Worm (Caenorhabditis elegans) whole organism, L4 larva: Measurements from ENCODE around the gene R09B5.11.

Source experiments
- F37D6.2 ChIP-seq: sonication (generic microtip); optimal IDR thresholded peaks from 2 replicates; lab custom pipeline; 2016; ENCODE audit warnings: mild to moderate bottlenecking, missing genetic modification characterization, missing compliant biosample characterization
- F49E8.2 ChIP-seq: sonication (generic microtip); optimal IDR thresholded peaks from 2 replicates; lab custom pipeline; 2016; ENCODE audit warnings: missing compliant biosample characterization, mild to moderate bottlenecking, missing genetic modification characterization, borderline replicate concordance
- T26A8.4 ChIP-seq: fragments of 200-800 bp; sonication (Bioruptor generic); IDR thresholded peaks from 2 replicates; pipeline ENCODE4 v1.3.6; 2022; ENCODE audit warnings: missing genetic modification characterization, missing compliant biosample characterization
- aha-1 ChIP-seq: fragments of 150-350 bp; peaks from one replicate; lab custom pipeline; 2014; ENCODE audit warnings: missing biosample characterization, missing genetic modification characterization
- ama-1 ChIP-seq: fragments of 150-350 bp; optimal IDR thresholded peaks from 2 replicates; lab custom pipeline; 2014; ENCODE audit warnings: inconsistent platforms, mixed read lengths
- nhr-28 ChIP-seq: fragments of 150-350 bp; optimal IDR thresholded peaks from 2 replicates; lab custom pipeline; 2014; ENCODE audit warnings: missing biosample characterization, missing genetic modification characterization
- nhr-77 ChIP-seq: fragments of 150-350 bp; optimal IDR thresholded peaks from 2 replicates; lab custom pipeline; 2014; ENCODE audit warnings: missing biosample characterization, missing genetic modification characterization
- pha-4 ChIP-seq, 2 experiments: fragments of 150-350 bp in 1 of 2; fragments of 200-800 bp in 1 of 2; sonication (Bioruptor generic) in 1 of 2; IDR thresholded peaks in 1 of 2; optimal IDR thresholded peaks in 1 of 2; 2 replicates each; pipeline versions ENCODE4 v1.3.6 to Lab custom; 2014 to 2022; ENCODE audit warnings: missing genetic modification characterization in 2 of 2, missing genetic modification reagents in 2 of 2, missing biosample characterization in 1 of 2, missing compliant biosample characterization in 1 of 2
- php-3 ChIP-seq: fragments of 200-800 bp; sonication (Bioruptor generic); IDR thresholded peaks from 2 replicates; pipeline ENCODE4 v1.3.6; 2022; ENCODE audit warnings: missing genetic modification reagents, missing genetic modification characterization, missing compliant biosample characterization
- unc-39 ChIP-seq: sonication (generic microtip); optimal IDR thresholded peaks from 2 replicates; lab custom pipeline; 2017; ENCODE audit warnings: missing biosample characterization, missing genetic modification characterization
- unc-62 ChIP-seq, 3 experiments: fragments of 150-350 bp in 1 of 3; sonication (generic microtip); optimal IDR thresholded peaks in 2 of 3; peaks in 1 of 3; 1 replicate in 1 of 3; 2 replicates in 2 of 3; lab custom pipeline; 2014 to 2017; ENCODE audit warnings: missing biosample characterization in 3 of 3, missing genetic modification characterization in 3 of 3, missing genetic modification reagents in 3 of 3, missing genotype in 1 of 3

DNA sequence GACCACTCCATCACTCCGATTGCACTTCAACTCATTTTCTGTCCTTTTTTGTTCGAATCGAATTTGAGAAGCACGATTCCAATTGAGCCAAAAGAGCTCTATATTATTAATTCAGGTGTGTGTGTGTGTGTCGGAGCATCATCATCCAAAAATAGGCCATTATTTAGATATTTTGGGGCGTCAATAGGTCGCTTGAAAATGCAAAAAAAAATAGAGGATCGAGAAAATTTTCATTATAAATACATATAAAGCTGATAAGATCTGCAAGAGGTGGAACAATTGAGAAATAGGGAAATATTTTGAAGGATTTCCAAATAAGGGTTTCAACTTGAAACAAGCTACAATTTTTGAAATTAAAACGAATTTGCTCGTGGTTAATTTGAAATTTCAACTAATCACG is 46.1 kb upstream of the R09B5.11 start, which contains the start of gene Y75B7AR.1:
- TF ChIP-seq F49E8.2 (tag; lab: Kevin White, UChicago) (no peak), F37D6.2 (tag; lab: Kevin White, UChicago) (no peak), nhr-77 (tag; lab: Kevin White, UChicago) (no peak), unc-62 (GFP tag; optimal IDR thresholded peaks at IDR 0.05 in 1 of 2; lab: Kevin White, UChicago) (peak in 1 of 2 experiments; percentile 14), unc-62 (tag; optimal IDR thresholded peaks at IDR 0.05; lab: Kevin White, UChicago) (no peak), unc-39 (tag; lab: Kevin White, UChicago) (no peak), ama-1 (lab: Kevin White, UChicago) (no peak), T26A8.4 (GFP tag; lab: Robert Waterston, UW) (no peak), aha-1 (tag; lab: Kevin White, UChicago) (peak; percentile 75), php-3 (GFP tag; lab: Robert Waterston, UW) (no peak), pha-4 (GFP tag; IDR thresholded peaks at IDR 0.05; lab: Robert Waterston, UW) (no peak), pha-4 (tag; optimal IDR thresholded peaks at IDR 0.05; lab: Kevin White, UChicago) (no peak), nhr-28 (tag; lab: Kevin White, UChicago) (no peak)
